Fruit fly (Drosophila melanogaster) whole organism: ENCODE data around the gene CG31826.

ENCODE experiments used
- CG8478 ChIP-seq: fragments of >200 bp; optimal IDR thresholded peaks from 2 replicates; lab custom pipeline; 2018; ENCODE audit warnings: inconsistent platforms
- EcR ChIP-seq, 2 experiments: fragments of >200 bp; optimal IDR thresholded peaks; 2 replicates each; lab custom pipeline; 2017; ENCODE audit warnings: missing biosample characterization in 2 of 2, missing genetic modification characterization in 2 of 2, missing genetic modification reagents in 2 of 2
- pan ChIP-seq: fragments of >200 bp; optimal IDR thresholded peaks from 2 replicates; lab custom pipeline; 2017
- psq ChIP-seq: fragments of >200 bp; optimal IDR thresholded peaks from 2 replicates; lab custom pipeline; 2017
- usp ChIP-seq: fragments of >200 bp; optimal IDR thresholded peaks from 2 replicates; lab custom pipeline; 2017; ENCODE audit warnings: missing biosample characterization, missing genetic modification characterization, mixed read lengths

- no peak for TF ChIP-seq CG8478 (lab: Kevin White, UChicago)
- no peak for TF ChIP-seq psq (lab: Kevin White, UChicago)
- peak; percentile 44 for TF ChIP-seq pan (lab: Kevin White, UChicago)
- no peak for TF ChIP-seq EcR (GFP tag; optimal IDR thresholded peaks at IDR 0.05; lab: Kevin White, UChicago)
- no peak for TF ChIP-seq usp
These were observed 22.2 kb downstream of the CG31826 start, which contains the start of gene ND-B17 for dm6 chr2L:15750523-15751258.
